Worm (Caenorhabditis elegans): Measurements from ENCODE around the gene trmt-10C.2.
A peak's percentile ranks its signal among the peaks of the same experiment; 100 is the strongest.

DNA sequence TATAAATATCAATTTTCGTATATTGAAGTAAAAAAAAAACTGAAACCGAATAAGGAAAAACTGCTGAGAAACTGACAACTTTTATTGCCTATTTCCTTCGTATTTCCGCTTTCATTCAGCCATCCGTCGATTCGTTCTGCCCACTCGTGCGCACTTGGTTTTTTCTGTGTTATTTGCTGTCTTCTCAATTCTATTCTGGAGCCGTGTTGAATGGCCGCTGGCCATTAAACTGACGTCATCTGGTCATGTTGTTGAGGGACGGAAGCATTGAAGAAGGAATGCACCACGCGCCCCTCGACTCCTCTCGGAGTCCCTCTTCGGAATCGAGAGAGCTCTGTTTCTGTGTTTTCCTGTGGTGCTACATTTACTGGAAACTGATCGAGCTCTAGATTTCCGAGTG is 2.5 kb downstream of the trmt-10C.2 start:
- TF ChIP-seq zag-1 (tag; optimal IDR thresholded peaks at IDR 0.05) (peak; percentile 35), elt-1 (tag; optimal IDR thresholded peaks at IDR 0.05) (no peak), nhr-25 (tag; optimal IDR thresholded peaks at IDR 0.05) (no peak), F13H6.1 (tag; optimal IDR thresholded peaks at IDR 0.05) (peak; percentile 57), nhr-10 (tag; optimal IDR thresholded peaks at IDR 0.05) (no peak), ztf-11 (tag; optimal IDR thresholded peaks at IDR 0.05) (no peak), crh-2 (tag; optimal IDR thresholded peaks at IDR 0.05) (peak; percentile 60), Y55F3AM.14 (GFP tag; optimal IDR thresholded peaks at IDR 0.05) (no peak), R02D3.7 (tag; optimal IDR thresholded peaks at IDR 0.05) (no peak)
